Worm (Caenorhabditis elegans): Measurements from ENCODE around the gene tbc-7.
A peak's percentile ranks its signal among the peaks of the same experiment; 100 is the strongest.

- TF ChIP-seq akir-1 (GFP tag; optimal IDR thresholded peaks at IDR 0.05) (no peak), F37B4.10 (GFP tag; IDR thresholded peaks at IDR 0.05) (no peak), gei-17 (GFP tag; optimal IDR thresholded peaks at IDR 0.05) (peak; percentile 70), sea-2 (GFP tag; IDR thresholded peaks at IDR 0.05) (no peak), sdz-38 (tag; optimal IDR thresholded peaks at IDR 0.05) (no peak), ets-4 (GFP tag; optimal IDR thresholded peaks at IDR 0.05) (no peak), ama-1 (optimal IDR thresholded peaks at IDR 0.05) (no peak), ama-1 (GFP tag; optimal IDR thresholded peaks at IDR 0.05) (no peak), ztf-28 (GFP tag; IDR thresholded peaks at IDR 0.05) (no peak), cebp-2 (GFP tag; IDR thresholded peaks at IDR 0.05) (no peak), F22D6.2 (tag; optimal IDR thresholded peaks at IDR 0.05) (peak; percentile 79)
Observed at ce11 chrX:5165037-5165436, 31.0 kb downstream of the tbc-7 start, which contains the start of gene mans-3.

Measured in whole organism, young adult.